Worm (Caenorhabditis elegans) whole organism, L1 larva: ENCODE measurements around the gene Y45F10D.16.

Experiments used
- ceh-88 ChIP-seq: fragments of 200-800 bp; sonication (Bioruptor generic); IDR thresholded peaks from 2 replicates; pipeline ENCODE4 v1.3.6; 2022; ENCODE audit warnings: missing genetic modification characterization, missing compliant biosample characterization
- skn-1 ChIP-seq: fragments of 150-350 bp; optimal IDR thresholded peaks from 2 replicates; lab custom pipeline; 2014; ENCODE audit warnings: missing biosample characterization, missing genetic modification characterization

DNA sequence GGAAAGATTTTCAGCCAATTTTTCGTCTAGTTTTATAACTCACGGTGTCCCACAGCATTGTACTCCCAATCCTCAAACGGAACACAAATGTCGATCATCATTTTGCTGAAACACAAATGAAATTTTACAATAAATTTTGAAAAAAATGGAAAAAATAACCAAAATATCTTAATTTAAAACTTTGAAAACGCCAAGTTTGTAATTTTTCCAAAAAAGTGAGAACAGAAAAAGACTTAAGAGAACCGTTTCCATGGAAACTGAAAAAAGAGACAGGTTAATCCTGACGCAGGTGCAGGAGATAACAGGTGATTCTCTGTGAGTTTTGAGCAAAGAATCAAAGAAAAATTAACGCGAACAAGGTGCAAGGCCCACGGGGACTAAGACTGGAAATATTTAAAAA is 44.6 kb downstream of the Y45F10D.16 start, which contains the start of gene Y45F10D.15:
- no peak for TF ChIP-seq skn-1
- TF ChIP-seq ceh-88 (GFP tag; lab: Robert Waterston, UW) = no peak
